Fruit fly (Drosophila melanogaster) whole organism, pupa: ENCODE results near the gene CG42853.

ENCODE experiments used
- CG10348 ChIP-seq: fragments of 200-800 bp; sonication (Bioruptor generic); IDR thresholded peaks from 2 replicates; pipeline ENCODE4 v1.3.6; 2022; ENCODE audit warnings: missing biosample characterization, missing genetic modification characterization
- CG13204 ChIP-seq: fragments of 200-800 bp; sonication (Bioruptor generic); optimal IDR thresholded peaks from 2 replicates; lab custom pipeline; 2018; ENCODE audit warnings: missing biosample characterization, mild to moderate bottlenecking, missing genetic modification characterization, moderate library complexity
- CG8159 ChIP-seq: fragments of 200-800 bp; sonication (Bioruptor generic); optimal IDR thresholded peaks from 3 replicates; lab custom pipeline; 2018; ENCODE audit warnings: missing biosample characterization, mild to moderate bottlenecking, missing genetic modification characterization, moderate library complexity

- TF ChIP-seq CG13204 (GFP tag; lab: Kevin White, UChicago): no peak
- no peak for TF ChIP-seq CG8159
- no peak for TF ChIP-seq CG10348 (GFP tag; lab: Robert Waterston, UW)
Measured at dm6 chr3L:18139184-18139629, 17.4 kb upstream of the CG42853 start, which contains the start of gene geko.
